Worm (Caenorhabditis elegans) whole organism, young adult: ENCODE measurements around the gene K10D6.3.

Experiments
- B0336.3 ChIP-seq: fragments of 200-800 bp; sonication (Bioruptor generic); IDR thresholded peaks from 2 replicates; pipeline ENCODE4 v1.3.6; 2022; ENCODE audit warnings: missing genetic modification characterization, missing compliant biosample characterization
- C06A6.2 ChIP-seq: fragments of 200-800 bp; sonication (Bioruptor generic); conservative IDR thresholded peaks from 2 replicates; pipeline ENCODE4 v1.3.6; 2022; ENCODE audit warnings: missing genetic modification characterization, missing compliant biosample characterization
- F49E8.2 ChIP-seq: sonication (generic microtip); optimal IDR thresholded peaks from 3 replicates; lab custom pipeline; 2017; ENCODE audit warnings: missing genetic modification characterization, mild to moderate bottlenecking, missing compliant biosample characterization, antibody characterized with exemption, moderate library complexity; ENCODE audit not compliant: insufficient read depth
- K12H6.12 ChIP-seq: fragments of 200-800 bp; sonication (Bioruptor generic); optimal IDR thresholded peaks from 2 replicates; lab custom pipeline; 2018; ENCODE audit warnings: mild to moderate bottlenecking, missing genetic modification characterization, missing compliant biosample characterization
- T26A5.8 ChIP-seq: sonication (generic microtip); optimal IDR thresholded peaks from 2 replicates; lab custom pipeline; 2016; ENCODE audit warnings: missing genetic modification characterization, missing compliant biosample characterization
- Y53G8AR.9 ChIP-seq: fragments of 200-800 bp; sonication (Bioruptor generic); conservative IDR thresholded peaks from 2 replicates; pipeline ENCODE4 v1.3.6; 2022; ENCODE audit warnings: missing genetic modification reagents, missing genetic modification characterization, missing compliant biosample characterization
- Y79H2A.3 ChIP-seq: fragments of 200-800 bp; sonication (Bioruptor generic); conservative IDR thresholded peaks from 2 replicates; pipeline ENCODE4 v1.3.6; 2022; ENCODE audit warnings: missing genetic modification reagents, missing genetic modification characterization, missing compliant biosample characterization
- attf-5 ChIP-seq: fragments of 200-800 bp; sonication (Bioruptor generic); optimal IDR thresholded peaks from 2 replicates; lab custom pipeline; 2018; ENCODE audit warnings: mild to moderate bottlenecking, missing genetic modification characterization, missing compliant biosample characterization
- ccch-3 ChIP-seq: fragments of 200-800 bp; sonication (Bioruptor generic); optimal IDR thresholded peaks from 2 replicates; lab custom pipeline; 2018; ENCODE audit warnings: mild to moderate bottlenecking, missing genetic modification characterization, missing compliant biosample characterization
- dox-1 ChIP-seq: fragments of 200-800 bp; sonication (Bioruptor generic); IDR thresholded peaks from 2 replicates; pipeline ENCODE4 v1.3.6; 2022; ENCODE audit warnings: missing genetic modification reagents, missing genetic modification characterization, missing compliant biosample characterization
- efl-1 ChIP-seq: fragments of 150-350 bp; optimal IDR thresholded peaks from 2 replicates; lab custom pipeline; 2014; ENCODE audit warnings: missing biosample characterization, missing genetic modification reagents, missing genetic modification characterization
- egl-18 ChIP-seq: fragments of 200-800 bp; sonication (Bioruptor generic); IDR thresholded peaks from 2 replicates; pipeline ENCODE4 v1.3.6; 2022; ENCODE audit warnings: missing genetic modification reagents, missing genetic modification characterization, missing compliant biosample characterization
- egl-44 ChIP-seq: fragments of 200-800 bp; sonication (Bioruptor generic); IDR thresholded peaks from 2 replicates; pipeline ENCODE4 v1.3.6; 2022; ENCODE audit warnings: missing genetic modification reagents, missing genetic modification characterization, missing compliant biosample characterization
- him-1 ChIP-seq: sonication (generic microtip); optimal IDR thresholded peaks from 2 replicates; lab custom pipeline; 2016; ENCODE audit warnings: missing genotype, missing genetic modification reagents, missing genetic modification characterization, missing compliant biosample characterization
- hlh-12 ChIP-seq: sonication (generic microtip); optimal IDR thresholded peaks from 2 replicates; lab custom pipeline; 2016; ENCODE audit warnings: missing genetic modification characterization, missing compliant biosample characterization
- hlh-26 ChIP-seq: fragments of 200-800 bp; sonication (Bioruptor generic); conservative IDR thresholded peaks from 2 replicates; pipeline ENCODE4 v1.3.6; 2022; ENCODE audit warnings: missing genetic modification reagents, missing genetic modification characterization, missing compliant biosample characterization
- hmg-20 ChIP-seq: fragments of 200-800 bp; sonication (Bioruptor generic); IDR thresholded peaks from 2 replicates; pipeline ENCODE4 v1.3.6; 2022; ENCODE audit warnings: missing genetic modification reagents, missing genetic modification characterization, missing compliant biosample characterization
- hrde-1 ChIP-seq: sonication (generic microtip); optimal IDR thresholded peaks from 2 replicates; lab custom pipeline; 2016; ENCODE audit warnings: missing genetic modification characterization, mild to moderate bottlenecking, missing compliant biosample characterization, moderate library complexity, missing genotype, missing genetic modification reagents, borderline replicate concordance
- hsf-1 ChIP-seq: fragments of 200-800 bp; sonication (Bioruptor generic); IDR thresholded peaks from 2 replicates; pipeline ENCODE4 v1.3.6; 2022; ENCODE audit warnings: missing genetic modification reagents, missing genetic modification characterization, missing compliant biosample characterization
- let-607 ChIP-seq, 2 experiments: fragments of 200-800 bp in 1 of 2; sonication (Bioruptor generic) in 1 of 2; sonication (generic microtip) in 1 of 2; optimal IDR thresholded peaks; 2 replicates each; lab custom pipeline; 2016 to 2018; ENCODE audit warnings: mild to moderate bottlenecking in 2 of 2, missing compliant biosample characterization in 2 of 2, missing genetic modification characterization in 2 of 2, moderate library complexity in 2 of 2, missing genotype in 1 of 2
- lin-40 ChIP-seq: sonication (generic microtip); optimal IDR thresholded peaks from 2 replicates; lab custom pipeline; 2016; ENCODE audit warnings: missing genetic modification characterization, mild to moderate bottlenecking, missing compliant biosample characterization, missing genotype, missing genetic modification reagents
- lir-1 ChIP-seq: fragments of 200-800 bp; sonication (Bioruptor generic); conservative IDR thresholded peaks from 2 replicates; pipeline ENCODE4 v1.3.6; 2022; ENCODE audit warnings: missing genetic modification reagents, missing genetic modification characterization, missing compliant biosample characterization
- lsl-1 ChIP-seq: fragments of 200-800 bp; sonication (Bioruptor generic); optimal IDR thresholded peaks from 2 replicates; lab custom pipeline; 2018; ENCODE audit warnings: mild to moderate bottlenecking, missing genetic modification characterization, moderate library complexity, missing compliant biosample characterization
- lsy-27 ChIP-seq: sonication (generic microtip); optimal IDR thresholded peaks from 2 replicates; lab custom pipeline; 2017; ENCODE audit warnings: missing genetic modification characterization, mild to moderate bottlenecking, missing compliant biosample characterization, antibody characterized with exemption, missing genotype, borderline replicate concordance; ENCODE audit not compliant: insufficient read depth
- madf-10 ChIP-seq: sonication (generic microtip); optimal IDR thresholded peaks from 2 replicates; lab custom pipeline; 2016; ENCODE audit warnings: mild to moderate bottlenecking, missing genetic modification characterization, missing compliant biosample characterization
- madf-6 ChIP-seq: fragments of 200-800 bp; sonication (Bioruptor generic); IDR thresholded peaks from 2 replicates; pipeline ENCODE4 v1.3.6; 2022; ENCODE audit warnings: missing genetic modification reagents, missing genetic modification characterization, missing compliant biosample characterization
- nfya-2 ChIP-seq: fragments of 200-800 bp; sonication (Bioruptor generic); IDR thresholded peaks from 2 replicates; pipeline ENCODE4 v1.3.6; 2022; ENCODE audit warnings: missing genetic modification reagents, missing genetic modification characterization, missing compliant biosample characterization
- pbrm-1 ChIP-seq: fragments of 200-800 bp; sonication (Bioruptor generic); IDR thresholded peaks from 2 replicates; pipeline ENCODE4 v1.3.6; 2022; ENCODE audit warnings: missing genetic modification reagents, missing genetic modification characterization, missing compliant biosample characterization
- rcor-1 ChIP-seq: fragments of 200-800 bp; sonication (Bioruptor generic); IDR thresholded peaks from 2 replicates; pipeline ENCODE4 v1.3.6; 2022; ENCODE audit warnings: missing genetic modification reagents, missing genetic modification characterization, missing compliant biosample characterization
- rec-8 ChIP-seq, 2 experiments: sonication (generic microtip); optimal IDR thresholded peaks; 2 replicates each; lab custom pipeline; 2016; ENCODE audit warnings: mild to moderate bottlenecking in 2 of 2, missing genetic modification characterization in 2 of 2, missing genetic modification reagents in 2 of 2, missing genotype in 2 of 2, missing biosample characterization in 1 of 2, missing compliant biosample characterization in 1 of 2, moderate library complexity in 1 of 2
- snpc-1.3 ChIP-seq: sonication (generic microtip); optimal IDR thresholded peaks from 2 replicates; lab custom pipeline; 2017; ENCODE audit warnings: missing genetic modification characterization, mild to moderate bottlenecking, missing compliant biosample characterization, antibody characterized with exemption, moderate library complexity, missing genotype, missing genetic modification reagents; ENCODE audit not compliant: insufficient read depth
- snpc-3.4 ChIP-seq: sonication (generic microtip); optimal IDR thresholded peaks from 2 replicates; lab custom pipeline; 2017; ENCODE audit warnings: missing genetic modification characterization, mild to moderate bottlenecking, missing compliant biosample characterization, antibody characterized with exemption, moderate library complexity, missing genotype, missing genetic modification reagents
- sptf-2 ChIP-seq: fragments of 200-800 bp; sonication (Bioruptor generic); optimal IDR thresholded peaks from 2 replicates; lab custom pipeline; 2018; ENCODE audit warnings: mild to moderate bottlenecking, missing genetic modification characterization, missing compliant biosample characterization
- unc-62 ChIP-seq: fragments of 150-350 bp; optimal IDR thresholded peaks from 2 replicates; lab custom pipeline; 2014; ENCODE audit warnings: missing biosample characterization, missing genetic modification reagents, missing genetic modification characterization
- zim-3 ChIP-seq: sonication (generic microtip); optimal IDR thresholded peaks from 2 replicates; lab custom pipeline; 2017; ENCODE audit warnings: mild to moderate bottlenecking, missing genetic modification characterization, moderate library complexity, missing compliant biosample characterization
- ztf-18 ChIP-seq: sonication (generic microtip); optimal IDR thresholded peaks from 2 replicates; lab custom pipeline; 2016; ENCODE audit warnings: missing genotype, mild to moderate bottlenecking, missing genetic modification characterization, missing compliant biosample characterization
- ztf-28 ChIP-seq: fragments of 200-800 bp; sonication (Bioruptor generic); IDR thresholded peaks from 2 replicates; pipeline ENCODE4 v1.3.6; 2022; ENCODE audit warnings: missing genetic modification reagents, missing genetic modification characterization, missing compliant biosample characterization
- ztf-3 ChIP-seq: fragments of 200-800 bp; sonication (Bioruptor generic); optimal IDR thresholded peaks from 2 replicates; lab custom pipeline; 2018; ENCODE audit warnings: mild to moderate bottlenecking, missing genetic modification characterization, missing compliant biosample characterization
- ztf-6 ChIP-seq: fragments of 200-800 bp; sonication (Bioruptor generic); IDR thresholded peaks from 2 replicates; pipeline ENCODE4 v1.3.6; 2022; ENCODE audit warnings: missing genetic modification reagents, missing genetic modification characterization, missing compliant biosample characterization

Gene K10D6.3

DNA sequence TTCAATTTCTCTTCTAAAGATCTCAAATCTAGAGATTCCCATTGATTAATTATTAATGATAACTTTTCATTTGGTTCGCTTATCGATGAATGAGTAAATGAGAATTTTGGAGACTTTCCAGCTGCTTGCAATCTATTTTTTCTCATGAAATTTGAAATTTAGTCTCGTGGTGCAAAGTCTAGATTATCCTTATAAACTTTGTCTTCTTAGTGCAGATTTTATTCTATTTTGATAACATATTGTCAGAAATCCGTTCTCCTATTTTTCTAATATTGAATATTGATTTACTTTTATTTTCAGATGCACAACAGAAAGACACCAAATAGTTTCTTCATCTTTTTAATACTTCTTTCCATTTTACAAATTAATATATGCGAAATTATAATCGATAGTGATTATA, 9.4 kb upstream of the K10D6.3 start, which contains the start of gene lgc-49:
TSS of gene lgc-49 (plus strand) at position 301 of the 400 bp plus-strand sequence.
- no peak for TF ChIP-seq dox-1 (GFP tag; lab: Robert Waterston, UW)
- TF ChIP-seq T26A5.8 (tag; lab: Kevin White, UChicago), result no peak
- TF ChIP-seq pbrm-1 (GFP tag; lab: Robert Waterston, UW), result no peak

DNA sequence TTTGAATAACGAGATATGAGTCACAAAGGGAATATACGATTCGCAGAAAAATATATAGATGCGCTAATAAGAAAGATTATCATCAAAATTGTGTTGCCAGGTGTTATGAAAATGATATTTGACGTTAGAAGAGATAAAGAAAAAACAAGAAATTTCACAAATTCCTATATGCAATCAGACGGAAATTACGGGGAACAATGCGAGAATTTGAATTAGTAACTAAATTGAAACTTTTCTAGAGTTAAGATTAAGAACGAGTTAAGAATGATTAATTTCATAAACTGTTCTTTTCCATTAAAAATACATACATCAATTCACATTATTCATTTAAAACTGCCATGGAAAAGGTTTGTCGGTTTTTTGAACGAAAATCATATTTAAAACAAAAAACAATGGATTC, 4.3 kb upstream of the K10D6.3 start, which contains the start of gene clc-6:
TSS of gene clc-6 (minus strand) at position 101 of the 400 bp plus-strand sequence.
- TF ChIP-seq K12H6.12 (tag; lab: Kevin White, UChicago) (no peak), hsf-1 (no peak), ztf-28 (GFP tag; lab: Robert Waterston, UW) (no peak), lsy-27 (tag; lab: Kevin White, UChicago) (no peak), snpc-1.3 (no peak), hlh-12 (tag; lab: Kevin White, UChicago) (no peak), hrde-1 (tag; lab: Kevin White, UChicago) (no peak), snpc-3.4 (tag; lab: Kevin White, UChicago) (no peak)

DNA sequence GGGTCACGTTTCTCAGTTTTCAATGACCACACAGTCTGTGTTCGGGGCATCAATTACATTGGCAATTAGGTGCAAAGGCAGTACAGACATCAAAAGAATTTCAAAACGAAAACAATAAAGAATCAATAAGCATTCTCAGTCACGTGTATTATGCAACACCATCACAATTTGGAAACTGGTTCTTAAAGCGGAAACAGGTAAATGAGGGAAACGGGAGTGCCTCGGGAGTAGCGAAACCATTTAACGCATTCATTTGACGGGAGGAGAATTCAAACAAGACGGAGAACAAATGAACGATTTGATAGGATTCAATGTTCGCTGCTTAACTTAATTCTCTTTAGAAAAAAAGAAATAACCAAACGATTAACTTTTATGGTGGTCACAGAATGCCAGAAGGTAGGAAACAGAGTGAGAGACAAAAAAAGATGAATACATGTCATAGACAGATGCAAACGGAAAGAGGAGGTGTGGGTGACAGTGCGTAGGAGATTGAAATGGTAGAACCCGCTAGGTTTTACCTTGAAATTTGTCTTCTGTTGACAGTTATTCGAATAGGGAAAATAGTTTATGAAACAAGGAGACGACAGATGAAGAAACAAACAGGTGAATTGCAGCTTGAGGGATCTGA, 3.7 kb upstream of the K10D6.3 start:
- TF ChIP-seq C06A6.2 (GFP tag; lab: Robert Waterston, UW) (no peak), lin-40 (tag; lab: Kevin White, UChicago) (peak; percentile 26)

DNA sequence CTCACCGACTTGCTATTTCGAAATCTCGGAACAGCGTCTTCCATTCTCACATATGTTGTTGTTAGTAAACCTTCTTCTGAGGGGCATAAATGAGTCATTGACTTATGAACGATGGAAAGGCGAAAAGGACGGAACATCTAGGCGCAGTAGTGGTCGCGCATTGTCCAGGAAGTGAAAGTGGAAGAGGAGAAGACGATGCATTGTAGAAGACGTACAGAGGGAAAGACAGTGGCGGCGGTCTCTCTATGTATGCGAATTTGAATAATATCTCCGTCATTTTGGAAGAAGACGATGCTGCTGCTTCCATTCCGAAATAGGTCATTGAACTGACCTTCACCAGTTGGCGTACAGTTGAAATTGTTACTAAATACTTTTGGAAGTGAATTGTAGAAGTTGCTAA, 2.3 kb upstream of the K10D6.3 start:
- TF ChIP-seq hlh-26 (GFP tag; lab: Robert Waterston, UW), result no peak
- TF ChIP-seq hsf-1, result no peak
- no peak for TF ChIP-seq madf-10 (tag; lab: Kevin White, UChicago)
- no peak for TF ChIP-seq rcor-1 (GFP tag; lab: Robert Waterston, UW)
- TF ChIP-seq ztf-3 (GFP tag; lab: Kevin White, UChicago), result no peak
- no peak for TF ChIP-seq sptf-2 (GFP tag; lab: Kevin White, UChicago)
- TF ChIP-seq let-607 (tag; optimal IDR thresholded peaks at IDR 0.05; lab: Kevin White, UChicago), result no peak
- TF ChIP-seq lir-1 (GFP tag; lab: Robert Waterston, UW), result no peak
- TF ChIP-seq nfya-2 (GFP tag; lab: Robert Waterston, UW), result no peak
- TF ChIP-seq B0336.3 (GFP tag; lab: Robert Waterston, UW), result no peak
- no peak for TF ChIP-seq ztf-18 (tag; lab: Kevin White, UChicago)
- no peak for TF ChIP-seq attf-5 (GFP tag; lab: Kevin White, UChicago)
- no peak for TF ChIP-seq zim-3 (tag; lab: Kevin White, UChicago)
- TF ChIP-seq madf-6 (GFP tag; lab: Robert Waterston, UW), result no peak
- no peak for TF ChIP-seq ztf-6 (GFP tag; lab: Robert Waterston, UW)
- no peak for TF ChIP-seq rec-8 (tag; optimal IDR thresholded peaks at IDR 0.05; lab: Kevin White, UChicago)
- no peak for TF ChIP-seq Y53G8AR.9 (GFP tag; lab: Robert Waterston, UW)
- TF ChIP-seq hrde-1 (tag; lab: Kevin White, UChicago), result no peak

DNA sequence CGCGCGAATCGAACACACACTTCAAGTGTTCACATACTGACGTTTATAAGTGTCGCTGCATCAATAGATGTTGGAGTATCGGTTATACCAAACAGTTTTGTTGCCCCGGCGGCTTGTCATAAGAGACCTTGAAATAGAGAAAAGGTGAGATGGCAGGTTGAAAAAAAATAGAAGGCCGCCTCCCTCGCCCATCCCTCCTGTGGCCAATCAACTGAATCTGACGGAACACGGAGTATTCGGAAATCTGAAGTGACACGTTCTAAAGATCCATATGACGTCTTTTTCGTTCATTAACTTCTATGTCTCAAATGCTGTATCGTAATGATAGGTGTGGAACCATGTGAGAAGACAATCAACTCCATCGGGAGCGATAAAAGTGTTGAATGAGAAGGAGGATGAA, 919 bp upstream of the K10D6.3 start:
- TF ChIP-seq F49E8.2 (tag; lab: Kevin White, UChicago) (no peak), egl-44 (GFP tag; lab: Robert Waterston, UW) (no peak), unc-62 (GFP tag; lab: Kevin White, UChicago) (no peak), efl-1 (GFP tag; lab: Kevin White, UChicago) (no peak), B0336.3 (GFP tag; lab: Robert Waterston, UW) (no peak), egl-18 (GFP tag; lab: Robert Waterston, UW) (no peak), C06A6.2 (GFP tag; lab: Robert Waterston, UW) (no peak), let-607 (tag; optimal IDR thresholded peaks at IDR 0.05; lab: Kevin White, UChicago) (no peak), him-1 (no peak), ccch-3 (GFP tag; lab: Kevin White, UChicago) (no peak), ztf-18 (tag; lab: Kevin White, UChicago) (no peak), dox-1 (GFP tag; lab: Robert Waterston, UW) (no peak), ztf-28 (GFP tag; lab: Robert Waterston, UW) (no peak), T26A5.8 (tag; lab: Kevin White, UChicago) (no peak), Y79H2A.3 (GFP tag; lab: Robert Waterston, UW) (no peak), hmg-20 (GFP tag; lab: Robert Waterston, UW) (no peak), lsl-1 (no peak)
- TF ChIP-seq, all 124 proteins: peak for 0
